Worm (Caenorhabditis elegans) whole organism, L4 larva: ENCODE results near the gene C25A8.5.
A peak's percentile ranks its signal among the peaks of the same experiment; 100 is the strongest.

ENCODE experiments used
- F37D6.2 ChIP-seq: sonication (generic microtip); optimal IDR thresholded peaks from 2 replicates; lab custom pipeline; 2016; ENCODE audit warnings: mild to moderate bottlenecking, missing genetic modification characterization, missing compliant biosample characterization
- F44E2.7 ChIP-seq: fragments of 200-800 bp; sonication (Bioruptor generic); IDR thresholded peaks from 2 replicates; pipeline ENCODE4 v2.1.2; 2022; ENCODE audit warnings: missing genetic modification characterization, missing compliant biosample characterization
- R02D3.7 ChIP-seq: fragments of 150-350 bp; sonication (generic microtip); optimal IDR thresholded peaks from 3 replicates; lab custom pipeline; 2014; ENCODE audit warnings: missing biosample characterization, missing genetic modification characterization
- T20F7.1 ChIP-seq: fragments of 200-800 bp; sonication (Bioruptor generic); optimal IDR thresholded peaks from 2 replicates; lab custom pipeline; 2018; ENCODE audit warnings: mild to moderate bottlenecking, missing genetic modification characterization, missing compliant biosample characterization
- Y5F2A.4 ChIP-seq: fragments of 200-800 bp; sonication (Bioruptor generic); optimal IDR thresholded peaks from 2 replicates; lab custom pipeline; 2018; ENCODE audit warnings: mild to moderate bottlenecking, missing genetic modification characterization, missing compliant biosample characterization
- Y75B8A.6 ChIP-seq: fragments of 200-800 bp; sonication (Bioruptor generic); IDR thresholded peaks from 2 replicates; pipeline ENCODE4 v1.3.6; 2022; ENCODE audit warnings: missing genetic modification reagents, missing genetic modification characterization, missing compliant biosample characterization
- aha-1 ChIP-seq: fragments of 150-350 bp; peaks from one replicate; lab custom pipeline; 2014; ENCODE audit warnings: missing biosample characterization, missing genetic modification characterization
- arid-1 ChIP-seq: fragments of 200-800 bp; sonication (Bioruptor generic); conservative IDR thresholded peaks from 2 replicates; pipeline ENCODE4 v1.3.6; 2022; ENCODE audit warnings: missing genetic modification reagents, missing genetic modification characterization, missing compliant biosample characterization
- attf-4 ChIP-seq: sonication (generic microtip); optimal IDR thresholded peaks from 3 replicates; lab custom pipeline; 2017; ENCODE audit warnings: missing biosample characterization, missing genetic modification characterization
- ceh-20 ChIP-seq: fragments of 200-800 bp; sonication (Bioruptor generic); IDR thresholded peaks from 2 replicates; pipeline ENCODE4 v1.3.6; 2022; ENCODE audit warnings: missing genetic modification reagents, missing genetic modification characterization, missing compliant biosample characterization
- ceh-28 ChIP-seq: fragments of 150-350 bp; optimal IDR thresholded peaks from 2 replicates; lab custom pipeline; 2014; ENCODE audit warnings: missing biosample characterization, missing genetic modification reagents, missing genetic modification characterization
- ces-1 ChIP-seq: fragments of 150-350 bp; sonication (generic microtip); optimal IDR thresholded peaks from 4 replicates; lab custom pipeline; 2014; ENCODE audit warnings: missing biosample characterization, missing genetic modification reagents, missing genetic modification characterization
- ctbp-1 ChIP-seq: fragments of 200-800 bp; sonication (Bioruptor generic); IDR thresholded peaks from 2 replicates; pipeline ENCODE4 v1.3.6; 2022; ENCODE audit warnings: missing genetic modification reagents, missing genetic modification characterization, missing compliant biosample characterization
- daf-19 ChIP-seq: fragments of 200-800 bp; sonication (Bioruptor generic); conservative IDR thresholded peaks from 2 replicates; pipeline ENCODE4 v1.3.6; 2022; ENCODE audit warnings: missing genetic modification characterization, missing compliant biosample characterization
- daf-8 ChIP-seq: fragments of 200-800 bp; sonication (Bioruptor generic); IDR thresholded peaks from 2 replicates; pipeline ENCODE4 v1.3.6; 2022; ENCODE audit warnings: missing genetic modification characterization, missing compliant biosample characterization
- dmd-6 ChIP-seq: fragments of 200-800 bp; sonication (Bioruptor generic); IDR thresholded peaks from 2 replicates; pipeline ENCODE4 v1.3.6; 2022; ENCODE audit warnings: missing genetic modification reagents, missing genetic modification characterization, missing compliant biosample characterization
- dmd-8 ChIP-seq: fragments of 200-800 bp; sonication (Bioruptor generic); IDR thresholded peaks from 2 replicates; pipeline ENCODE4 v1.3.6; 2022; ENCODE audit warnings: missing genetic modification characterization, missing compliant biosample characterization
- dmd-9 ChIP-seq: fragments of 200-800 bp; sonication (Bioruptor generic); IDR thresholded peaks from 2 replicates; pipeline ENCODE4 v1.3.6; 2022; ENCODE audit warnings: missing genetic modification reagents, missing genetic modification characterization, missing compliant biosample characterization
- dpl-1 ChIP-seq: fragments of 150-350 bp; optimal IDR thresholded peaks from 2 replicates; lab custom pipeline; 2014; ENCODE audit warnings: missing biosample characterization, missing genetic modification reagents, missing genetic modification characterization
- duxl-1 ChIP-seq: sonication (generic microtip); optimal IDR thresholded peaks from 2 replicates; lab custom pipeline; 2016; ENCODE audit warnings: mild to moderate bottlenecking, missing genetic modification characterization, moderate library complexity, missing compliant biosample characterization; ENCODE audit not compliant: poor library complexity
- dve-1 ChIP-seq: sonication (generic microtip); optimal IDR thresholded peaks from 2 replicates; lab custom pipeline; 2017; ENCODE audit warnings: antibody characterized with exemption, mild to moderate bottlenecking, missing genetic modification characterization, missing compliant biosample characterization; ENCODE audit not compliant: insufficient read depth
- egl-27 ChIP-seq: sonication (generic microtip); optimal IDR thresholded peaks from 3 replicates; lab custom pipeline; 2017; ENCODE audit warnings: missing biosample characterization, missing genetic modification reagents, missing genetic modification characterization
- fkh-10 ChIP-seq: fragments of 150-350 bp; optimal IDR thresholded peaks from 2 replicates; lab custom pipeline; 2014; ENCODE audit warnings: missing biosample characterization, missing genetic modification reagents, missing genetic modification characterization
- fos-1 ChIP-seq: fragments of 150-350 bp; optimal IDR thresholded peaks from 2 replicates; lab custom pipeline; 2014; ENCODE audit warnings: missing biosample characterization, missing genetic modification characterization
- gei-8 ChIP-seq: fragments of 200-800 bp; sonication (Bioruptor generic); optimal IDR thresholded peaks from 2 replicates; lab custom pipeline; 2018; ENCODE audit warnings: mild to moderate bottlenecking, missing genetic modification characterization, missing compliant biosample characterization
- lim-7 ChIP-seq: fragments of 200-800 bp; sonication (Bioruptor generic); IDR thresholded peaks from 2 replicates; pipeline ENCODE4 v1.3.6; 2022; ENCODE audit warnings: missing genetic modification characterization, missing compliant biosample characterization
- lin-38 ChIP-seq: fragments of 200-800 bp; sonication (Bioruptor generic); IDR thresholded peaks from 2 replicates; pipeline ENCODE4 v1.3.6; 2022; ENCODE audit warnings: missing genetic modification reagents, missing genetic modification characterization, missing compliant biosample characterization
- lir-3 ChIP-seq: sonication (generic microtip); optimal IDR thresholded peaks from 2 replicates; lab custom pipeline; 2016; ENCODE audit warnings: mild to moderate bottlenecking, missing genetic modification characterization, missing compliant biosample characterization
- lsy-2 ChIP-seq, 2 experiments: fragments of 150-350 bp in 1 of 2; sonication (generic microtip) in 1 of 2; optimal IDR thresholded peaks; 2 replicates each; lab custom pipeline; 2014 to 2017; ENCODE audit warnings: missing biosample characterization in 2 of 2, missing genetic modification characterization in 2 of 2
- madf-5 ChIP-seq, 2 experiments: fragments of 200-800 bp; sonication (Bioruptor generic); IDR thresholded peaks; 2 replicates each; pipeline ENCODE4 v1.3.6; 2022; ENCODE audit warnings: missing compliant biosample characterization in 2 of 2, missing genetic modification characterization in 2 of 2
- mdl-1 ChIP-seq, 2 experiments: fragments of 150-350 bp in 1 of 2; sonication (generic microtip) in 1 of 2; optimal IDR thresholded peaks; 2 replicates each; lab custom pipeline; 2014 to 2017; ENCODE audit warnings: missing biosample characterization in 2 of 2, missing genetic modification characterization in 2 of 2
- mes-2 ChIP-seq: sonication (generic microtip); optimal IDR thresholded peaks from 2 replicates; lab custom pipeline; 2016; ENCODE audit warnings: missing genotype, mild to moderate bottlenecking, missing genetic modification characterization, missing compliant biosample characterization; ENCODE audit not compliant: poor library complexity, severe bottlenecking
- nhr-10 ChIP-seq: fragments of 150-350 bp; optimal IDR thresholded peaks from 2 replicates; lab custom pipeline; 2014; ENCODE audit warnings: missing biosample characterization, missing genetic modification characterization
- nhr-11 ChIP-seq: fragments of 150-350 bp; optimal IDR thresholded peaks from 2 replicates; lab custom pipeline; 2014; ENCODE audit warnings: missing biosample characterization, missing genetic modification characterization
- nhr-111 ChIP-seq: fragments of 200-800 bp; sonication (Bioruptor generic); optimal IDR thresholded peaks from 2 replicates; lab custom pipeline; 2018; ENCODE audit warnings: mild to moderate bottlenecking, missing genetic modification characterization, missing compliant biosample characterization
- nhr-28 ChIP-seq: fragments of 150-350 bp; optimal IDR thresholded peaks from 2 replicates; lab custom pipeline; 2014; ENCODE audit warnings: missing biosample characterization, missing genetic modification characterization
- nhr-41 ChIP-seq: fragments of 200-800 bp; sonication (Bioruptor generic); IDR thresholded peaks from 2 replicates; pipeline ENCODE4 v1.3.6; 2022; ENCODE audit warnings: missing genetic modification reagents, missing genetic modification characterization, missing compliant biosample characterization
- nhr-48 ChIP-seq: sonication (generic microtip); optimal IDR thresholded peaks from 2 replicates; lab custom pipeline; 2016; ENCODE audit warnings: mild to moderate bottlenecking, missing genetic modification characterization, missing compliant biosample characterization
- nhr-6 ChIP-seq: fragments of 150-350 bp; optimal IDR thresholded peaks from 2 replicates; lab custom pipeline; 2014; ENCODE audit warnings: missing biosample characterization, missing genetic modification characterization
- pha-4 ChIP-seq, 2 experiments: fragments of 150-350 bp in 1 of 2; fragments of 200-800 bp in 1 of 2; sonication (Bioruptor generic) in 1 of 2; IDR thresholded peaks in 1 of 2; optimal IDR thresholded peaks in 1 of 2; 2 replicates each; pipeline versions ENCODE4 v1.3.6 to Lab custom; 2014 to 2022; ENCODE audit warnings: missing genetic modification characterization in 2 of 2, missing genetic modification reagents in 2 of 2, missing biosample characterization in 1 of 2, missing compliant biosample characterization in 1 of 2
- php-3 ChIP-seq: fragments of 200-800 bp; sonication (Bioruptor generic); IDR thresholded peaks from 2 replicates; pipeline ENCODE4 v1.3.6; 2022; ENCODE audit warnings: missing genetic modification reagents, missing genetic modification characterization, missing compliant biosample characterization
- rbr-2 ChIP-seq: sonication (generic microtip); optimal IDR thresholded peaks from 2 replicates; lab custom pipeline; 2016; ENCODE audit warnings: missing genotype, missing genetic modification characterization, missing compliant biosample characterization
- sdz-12 ChIP-seq: fragments of 200-800 bp; sonication (Bioruptor generic); optimal IDR thresholded peaks from 2 replicates; lab custom pipeline; 2018; ENCODE audit warnings: mild to moderate bottlenecking, missing genetic modification characterization, missing compliant biosample characterization
- snpc-1.2 ChIP-seq: fragments of 200-800 bp; sonication (Bioruptor generic); IDR thresholded peaks from 2 replicates; pipeline ENCODE4 v1.3.6; 2022; ENCODE audit warnings: missing genetic modification reagents, missing genetic modification characterization, missing compliant biosample characterization
- tag-97 ChIP-seq: fragments of 200-800 bp; sonication (Bioruptor generic); IDR thresholded peaks from 2 replicates; pipeline ENCODE4 v1.3.6; 2022; ENCODE audit warnings: missing genetic modification characterization, missing compliant biosample characterization
- unc-130 ChIP-seq: sonication (generic microtip); optimal IDR thresholded peaks from 2 replicates; lab custom pipeline; 2016; ENCODE audit warnings: missing genetic modification reagents, missing genetic modification characterization, missing compliant biosample characterization
- unc-39 ChIP-seq: sonication (generic microtip); optimal IDR thresholded peaks from 2 replicates; lab custom pipeline; 2017; ENCODE audit warnings: missing biosample characterization, missing genetic modification characterization
- unc-62 ChIP-seq, 3 experiments: fragments of 150-350 bp in 1 of 3; sonication (generic microtip); optimal IDR thresholded peaks in 2 of 3; peaks in 1 of 3; 1 replicate in 1 of 3; 2 replicates in 2 of 3; lab custom pipeline; 2014 to 2017; ENCODE audit warnings: missing biosample characterization in 3 of 3, missing genetic modification characterization in 3 of 3, missing genetic modification reagents in 3 of 3, missing genotype in 1 of 3
- vab-7 ChIP-seq: fragments of 200-800 bp; sonication (Bioruptor generic); IDR thresholded peaks from 2 replicates; pipeline ENCODE4 v1.3.6; 2022; ENCODE audit warnings: missing genetic modification reagents, missing genetic modification characterization, missing compliant biosample characterization
- zip-2 ChIP-seq: fragments of 150-350 bp; optimal IDR thresholded peaks from 2 replicates; lab custom pipeline; 2014; ENCODE audit warnings: missing biosample characterization, missing genetic modification characterization
- ztf-7 ChIP-seq: fragments of 150-350 bp; optimal IDR thresholded peaks from 2 replicates; lab custom pipeline; 2014; ENCODE audit warnings: missing biosample characterization, missing genetic modification characterization

C25A8.5 gene

DNA sequence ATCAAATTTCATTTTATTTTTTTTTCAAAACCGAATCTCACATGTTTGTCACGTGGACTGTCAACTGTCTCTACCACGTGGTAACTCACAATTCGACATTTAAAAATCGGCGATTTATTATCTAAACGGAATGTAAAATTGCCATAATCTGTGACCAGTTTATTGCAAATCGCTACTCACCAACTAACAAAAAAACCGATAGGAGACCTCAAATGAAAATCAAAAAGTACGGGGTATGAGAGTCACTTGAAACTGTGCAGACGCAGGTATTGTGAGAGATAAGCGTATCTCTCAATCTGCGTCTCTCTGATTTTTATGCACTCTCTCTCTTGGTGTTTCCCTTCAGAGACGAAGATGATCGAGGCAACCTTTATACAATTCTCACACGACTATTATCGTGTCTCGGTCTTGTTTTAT lies 48.5 kb downstream of the C25A8.5 start (continued):
- TF ChIP-seq T20F7.1, result peak; percentile 36
- peak; percentile 28 for TF ChIP-seq ztf-7 (tag; lab: Kevin White, UChicago)
- TF ChIP-seq F37D6.2, result no peak
- TF ChIP-seq nhr-11, result peak; percentile 6
- TF ChIP-seq Y75B8A.6 (GFP tag; lab: Robert Waterston, UW), result no peak
- TF ChIP-seq arid-1 (GFP tag; lab: Robert Waterston, UW), result 0 out of 2 replicates have a peak, but pooled peaks have one; percentile 4
- 0 out of 2 replicates have a peak, but pooled peaks have one; percentile 66 for TF ChIP-seq ceh-20
- TF ChIP-seq fos-1 (tag; lab: Kevin White, UChicago), result no peak
- TF ChIP-seq zip-2 (tag; lab: Kevin White, UChicago), result no peak
- no peak for TF ChIP-seq tag-97 (GFP tag; lab: Robert Waterston, UW)
- TF ChIP-seq ceh-28 (tag; lab: Kevin White, UChicago), result no peak
- TF ChIP-seq attf-4, result no peak
- peak; percentile 88 for TF ChIP-seq nhr-48 (tag; lab: Kevin White, UChicago)
- TF ChIP-seq sdz-12, result no peak
- no peak for TF ChIP-seq madf-5 (GFP tag; IDR thresholded peaks at IDR 0.05; lab: Robert Waterston, UW)
- TF ChIP-seq mes-2 (tag; lab: Kevin White, UChicago), result peak; percentile 45
- TF ChIP-seq aha-1, result no peak
- no peak for TF ChIP-seq R02D3.7 (tag; lab: Kevin White, UChicago)
- TF ChIP-seq lin-38 (GFP tag; lab: Robert Waterston, UW), result no peak
- no peak for TF ChIP-seq nhr-111
- no peak for TF ChIP-seq nhr-41 (GFP tag; lab: Robert Waterston, UW)
- TF ChIP-seq unc-39 (tag; lab: Kevin White, UChicago), result no peak
- peak; percentile 90 for TF ChIP-seq nhr-6 (tag; lab: Kevin White, UChicago)
- TF ChIP-seq nhr-10 (tag; lab: Kevin White, UChicago), result peak; percentile 91
- TF ChIP-seq nhr-28 (tag; lab: Kevin White, UChicago), result peak; percentile 90
- peak; percentile 88 for TF ChIP-seq dmd-6 (GFP tag; lab: Robert Waterston, UW)
- TF ChIP-seq unc-130 (GFP tag; lab: Kevin White, UChicago), result no peak
- TF ChIP-seq gei-8 (GFP tag; lab: Kevin White, UChicago), result peak; percentile 85
- 0 out of 2 replicates have a peak, but pooled peaks have one; percentile 16 for TF ChIP-seq dmd-8 (GFP tag; lab: Robert Waterston, UW)
- TF ChIP-seq dmd-9 (GFP tag; lab: Robert Waterston, UW), result no peak
- no peak for TF ChIP-seq daf-19 (GFP tag; lab: Robert Waterston, UW)
- no peak for TF ChIP-seq ctbp-1 (GFP tag; lab: Robert Waterston, UW)
- peak; percentile 26 to 72 for TF ChIP-seq lsy-2 (tag; optimal IDR thresholded peaks at IDR 0.05; lab: Kevin White, UChicago)
- TF ChIP-seq pha-4 (GFP tag; IDR thresholded peaks at IDR 0.05; lab: Robert Waterston, UW), result 0 out of 2 replicates have a peak, but pooled peaks have one; percentile 43
- TF ChIP-seq pha-4 (tag; optimal IDR thresholded peaks at IDR 0.05; lab: Kevin White, UChicago), result no peak
- TF ChIP-seq Y5F2A.4, result no peak
- peak; percentile 93 for TF ChIP-seq dve-1 (tag; lab: Kevin White, UChicago)
- TF ChIP-seq snpc-1.2 (GFP tag; lab: Robert Waterston, UW), result no peak
- TF ChIP-seq php-3 (GFP tag; lab: Robert Waterston, UW), result peak; percentile 96
- TF ChIP-seq fkh-10 (GFP tag; lab: Kevin White, UChicago), result no peak
- no peak for TF ChIP-seq lim-7
- peak in 1 of 2 experiments; percentile 85 for TF ChIP-seq mdl-1 (tag; optimal IDR thresholded peaks at IDR 0.05; lab: Kevin White, UChicago)
- TF ChIP-seq lir-3, result no peak
- TF ChIP-seq F44E2.7 (GFP tag; lab: Robert Waterston, UW), result no peak
- peak; percentile 31 for TF ChIP-seq rbr-2 (tag; lab: Kevin White, UChicago)
- TF ChIP-seq daf-8 (GFP tag; lab: Robert Waterston, UW), result no peak
- TF ChIP-seq egl-27, result no peak
- peak in 1 of 2 experiments; percentile 98 for TF ChIP-seq unc-62 (GFP tag; optimal IDR thresholded peaks at IDR 0.05 in 1 of 2; lab: Kevin White, UChicago)
- TF ChIP-seq unc-62 (tag; optimal IDR thresholded peaks at IDR 0.05; lab: Kevin White, UChicago), result no peak
- no peak for TF ChIP-seq vab-7 (GFP tag; lab: Robert Waterston, UW)
- no peak for TF ChIP-seq duxl-1 (tag; lab: Kevin White, UChicago)
- peak; percentile 28 for TF ChIP-seq dpl-1 (GFP tag; lab: Kevin White, UChicago)
- TF ChIP-seq ces-1 (GFP tag; lab: Kevin White, UChicago), result no peak
